Worm (Caenorhabditis elegans) whole organism, L1 larva: ENCODE results near the gene srw-39.

ENCODE experiments used
- ceh-82 ChIP-seq, 3 experiments: fragments of 150-350 bp in 1 of 3; sonication (generic microtip) in 2 of 3; optimal IDR thresholded peaks; 2 replicates each; lab custom pipeline; 2014 to 2017; ENCODE audit warnings: missing biosample characterization in 3 of 3, missing genetic modification characterization in 3 of 3
- elt-3 ChIP-seq, 6 experiments: fragments of 150-350 bp in 1 of 6; sonication (generic microtip); optimal IDR thresholded peaks; 2 replicates each; lab custom pipeline; 2017 to 2018; ENCODE audit warnings: missing biosample characterization in 6 of 6, missing genetic modification characterization in 6 of 6, inconsistent platforms in 1 of 6
- fos-1 ChIP-seq: fragments of 150-350 bp; optimal IDR thresholded peaks from 2 replicates; lab custom pipeline; 2014; ENCODE audit warnings: missing biosample characterization, missing genetic modification characterization
- irx-1 ChIP-seq: sonication (generic microtip); optimal IDR thresholded peaks from 2 replicates; lab custom pipeline; 2016; ENCODE audit warnings: missing genetic modification characterization, missing compliant biosample characterization
- lin-15B ChIP-seq: fragments of 150-350 bp; sonication (generic microtip); optimal IDR thresholded peaks from 3 replicates; lab custom pipeline; 2014; ENCODE audit warnings: missing biosample characterization, missing genetic modification characterization
- lsy-2 ChIP-seq, 2 experiments: fragments of 150-350 bp; optimal IDR thresholded peaks; 2 replicates each; lab custom pipeline; 2014; ENCODE audit warnings: missing biosample characterization in 2 of 2, missing genetic modification characterization in 2 of 2
- nhr-71 ChIP-seq: sonication (generic microtip); optimal IDR thresholded peaks from 2 replicates; lab custom pipeline; 2016; ENCODE audit warnings: mild to moderate bottlenecking, missing genetic modification characterization, moderate library complexity, missing compliant biosample characterization
- pag-3 ChIP-seq: sonication (generic microtip); optimal IDR thresholded peaks from 2 replicates; lab custom pipeline; 2017; ENCODE audit warnings: missing genetic modification characterization, mild to moderate bottlenecking, missing compliant biosample characterization, antibody characterized with exemption, borderline replicate concordance; ENCODE audit not compliant: insufficient read depth
- sox-4 ChIP-seq: sonication (generic microtip); optimal IDR thresholded peaks from 2 replicates; lab custom pipeline; 2016; ENCODE audit warnings: missing genetic modification characterization, missing compliant biosample characterization
- zag-1 ChIP-seq: fragments of 150-350 bp; optimal IDR thresholded peaks from 2 replicates; lab custom pipeline; 2014; ENCODE audit warnings: missing biosample characterization, missing genetic modification characterization

DNA sequence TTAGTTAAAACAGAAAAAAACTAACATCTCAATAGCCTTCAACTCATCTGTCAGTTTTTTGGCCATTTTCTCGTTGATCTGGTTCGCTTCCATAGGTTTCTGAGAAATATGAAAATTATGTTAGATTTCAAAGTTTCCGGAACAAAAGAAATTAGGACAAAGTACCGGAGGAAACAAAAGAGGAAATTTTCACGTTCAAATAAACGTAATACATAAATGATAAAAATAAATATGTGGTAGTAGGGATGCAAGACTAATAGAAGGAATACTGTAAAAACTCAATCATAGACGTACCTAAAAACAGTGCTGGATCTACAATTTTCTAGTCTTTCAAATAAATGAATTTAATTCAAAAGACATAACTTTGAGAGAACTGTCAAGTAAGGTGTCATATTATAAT lies 16.9 kb upstream of the srw-39 start, which contains the start of gene fbxa-116:
- no peak for TF ChIP-seq irx-1
- TF ChIP-seq fos-1 (tag; lab: Kevin White, UChicago) = no peak
- no peak for TF ChIP-seq sox-4 (tag; lab: Kevin White, UChicago)
- TF ChIP-seq ceh-82 (tag; optimal IDR thresholded peaks at IDR 0.05; lab: Kevin White, UChicago) = no peak
- no peak for TF ChIP-seq nhr-71 (tag; lab: Kevin White, UChicago)
- no peak for TF ChIP-seq lsy-2 (tag; optimal IDR thresholded peaks at IDR 0.05; lab: Kevin White, UChicago)
- no peak for TF ChIP-seq lin-15B
- TF ChIP-seq elt-3 (tag; optimal IDR thresholded peaks at IDR 0.05; lab: Kevin White, UChicago) = no peak
- TF ChIP-seq zag-1 (tag; lab: Kevin White, UChicago) = no peak
- TF ChIP-seq pag-3 = no peak
